Worm (Caenorhabditis elegans) whole organism, L4/young adult: ENCODE results near the gene F56D1.1.

Experiments used
- dao-5 ChIP-seq: sonication (generic microtip); optimal IDR thresholded peaks from 2 replicates; lab custom pipeline; 2016; ENCODE audit warnings: missing genotype, missing genetic modification characterization, moderate library complexity, missing compliant biosample characterization
- him-1 ChIP-seq: sonication (generic microtip); optimal IDR thresholded peaks from 2 replicates; lab custom pipeline; 2016; ENCODE audit warnings: missing genotype, missing genetic modification reagents, missing genetic modification characterization, missing compliant biosample characterization

- TF ChIP-seq dao-5 (tag; lab: Kevin White, UChicago) (no peak), him-1 (tag; lab: Kevin White, UChicago) (no peak)
These were observed 22.1 kb downstream of the F56D1.1 start, which contains the start of gene fzy-1 for ce11 chrII:5500470-5500869.
